Fruit fly (Drosophila melanogaster): ENCODE results near the gene CG9631.
A peak's percentile ranks its signal among the peaks of the same experiment; 100 is the strongest.

Gene CG9631

dm6 chr3R:14226662-14227061 lies at the start of gene CG9631:
TSS of gene CG9631 (minus strand) at chr3R:14226762.
- TF ChIP-seq CG13204 (GFP tag; optimal IDR thresholded peaks at IDR 0.05), result no peak
- TF ChIP-seq EcR (GFP tag; optimal IDR thresholded peaks at IDR 0.05), result no peak
- no peak for TF ChIP-seq CG8301 (tag; optimal IDR thresholded peaks at IDR 0.05)
- TF ChIP-seq fd96Ca (GFP tag; IDR thresholded peaks at IDR 0.05), result no peak
- TF ChIP-seq Pif1B (GFP tag; optimal IDR thresholded peaks at IDR 0.05), result no peak
- TF ChIP-seq CG12605 (GFP tag; IDR thresholded peaks at IDR 0.05), result no peak
- no peak for TF ChIP-seq CG8159 (tag; optimal IDR thresholded peaks at IDR 0.05)
- TF ChIP-seq CG34367 (tag; optimal IDR thresholded peaks at IDR 0.05), result no peak
- no peak for TF ChIP-seq D1 (tag; optimal IDR thresholded peaks at IDR 0.05)

- peak; percentile 66 for TF ChIP-seq CG17806 (tag; optimal IDR thresholded peaks at IDR 0.05)
- TF ChIP-seq CG4496 (GFP tag; IDR thresholded peaks at IDR 0.05), result 0 out of 3 replicates have a peak, but pooled peaks have one; percentile 23
- TF ChIP-seq CG15710 (tag; optimal IDR thresholded peaks at IDR 0.05), result peak; percentile 64
- TF ChIP-seq rn (GFP tag; IDR thresholded peaks at IDR 0.05), result no peak
- TF ChIP-seq CG34367 (tag; optimal IDR thresholded peaks at IDR 0.05), result peak; percentile 52
- no peak for TF ChIP-seq CG10348 (GFP tag; IDR thresholded peaks at IDR 0.05)
- TF ChIP-seq EcR (GFP tag; optimal IDR thresholded peaks at IDR 0.05), result peak; percentile 51
- TF ChIP-seq fd96Ca (GFP tag; IDR thresholded peaks at IDR 0.05), result no peak
- peak; percentile 76 for TF ChIP-seq CG8159 (tag; optimal IDR thresholded peaks at IDR 0.05)
- TF ChIP-seq Pif1B (GFP tag; optimal IDR thresholded peaks at IDR 0.05), result no peak
- TF ChIP-seq Pif1A (GFP tag; optimal IDR thresholded peaks at IDR 0.05), result no peak
- TF ChIP-seq CG13204 (GFP tag; optimal IDR thresholded peaks at IDR 0.05), result peak; percentile 32
Measured at dm6 chr3R:14275519-14276172, 49.1 kb upstream of the CG9631 start.

- no peak for TF ChIP-seq CG8159 (tag; optimal IDR thresholded peaks at IDR 0.05)
- no peak for TF ChIP-seq CG10348 (GFP tag; IDR thresholded peaks at IDR 0.05)
- no peak for TF ChIP-seq gl (tag; optimal IDR thresholded peaks at IDR 0.05)
- no peak for TF ChIP-seq rn (GFP tag; IDR thresholded peaks at IDR 0.05)
- TF ChIP-seq CG17806 (tag; optimal IDR thresholded peaks at IDR 0.05), result no peak
- no peak for TF ChIP-seq CG15710 (tag; optimal IDR thresholded peaks at IDR 0.05)
- no peak for TF ChIP-seq CG12605 (GFP tag; IDR thresholded peaks at IDR 0.05)
- no peak for TF ChIP-seq CG8301 (tag; optimal IDR thresholded peaks at IDR 0.05)
- TF ChIP-seq fd96Ca (GFP tag; IDR thresholded peaks at IDR 0.05), result no peak
- TF ChIP-seq Snoo (tag; optimal IDR thresholded peaks at IDR 0.05), result no peak
- TF ChIP-seq Pif1B (GFP tag; optimal IDR thresholded peaks at IDR 0.05), result no peak
- TF ChIP-seq CG34367 (tag; optimal IDR thresholded peaks at IDR 0.05), result no peak
- no peak for TF ChIP-seq CG14655 (GFP tag; optimal IDR thresholded peaks at IDR 0.05)
- TF ChIP-seq CG4496 (GFP tag; IDR thresholded peaks at IDR 0.05), result no peak
Measured at dm6 chr3R:14262087-14262486, 35.5 kb upstream of the CG9631 start, which contains the start of the genes CG14839 and CG14841. TSS of gene CG14839 (plus strand) at chr3R:14262387. TSS of gene CG14841 (minus strand) at chr3R:14262418.

- TF ChIP-seq rn (GFP tag; IDR thresholded peaks at IDR 0.05) (no peak), D1 (tag; optimal IDR thresholded peaks at IDR 0.05) (no peak), CG8159 (tag; optimal IDR thresholded peaks at IDR 0.05) (no peak)
Measured at dm6 chr3R:14261113-14261512, 34.6 kb upstream of the CG9631 start, which contains the start of gene CG14840. TSS of gene CG14840 (minus strand) at chr3R:14261213.

- TF ChIP-seq CG13204 (GFP tag; optimal IDR thresholded peaks at IDR 0.05), result no peak
- TF ChIP-seq CG14655 (GFP tag; optimal IDR thresholded peaks at IDR 0.05), result no peak
- TF ChIP-seq D1 (tag; optimal IDR thresholded peaks at IDR 0.05), result no peak
- TF ChIP-seq CG10348 (GFP tag; IDR thresholded peaks at IDR 0.05), result no peak
Measured at dm6 chr3R:14259821-14260220, 33.3 kb upstream of the CG9631 start, which contains the start of gene MetRS-m. TSS of gene MetRS-m (minus strand) at chr3R:14259991.

- no peak for TF ChIP-seq CG8301 (tag; optimal IDR thresholded peaks at IDR 0.05)
- TF ChIP-seq CG4496 (GFP tag; IDR thresholded peaks at IDR 0.05), result no peak
- TF ChIP-seq Snoo (tag; optimal IDR thresholded peaks at IDR 0.05), result no peak
- no peak for TF ChIP-seq fd96Ca (GFP tag; IDR thresholded peaks at IDR 0.05)
Measured at dm6 chr3R:14255808-14256207, 29.2 kb upstream of the CG9631 start, which contains the start of gene CG43179. TSS of gene CG43179 (plus strand) at chr3R:14256108.

- TF ChIP-seq rn (GFP tag; IDR thresholded peaks at IDR 0.05), result no peak
- no peak for TF ChIP-seq CG9948 (tag; optimal IDR thresholded peaks at IDR 0.05)
- no peak for TF ChIP-seq Ets98B (GFP tag; IDR thresholded peaks at IDR 0.05)
- no peak for TF ChIP-seq CG34367 (tag; optimal IDR thresholded peaks at IDR 0.05)
- TF ChIP-seq CG8159 (tag; optimal IDR thresholded peaks at IDR 0.05), result no peak
- TF ChIP-seq Snoo (tag; optimal IDR thresholded peaks at IDR 0.05), result no peak
- TF ChIP-seq gl (tag; optimal IDR thresholded peaks at IDR 0.05), result no peak
- no peak for TF ChIP-seq CG12605 (GFP tag; IDR thresholded peaks at IDR 0.05)
- TF ChIP-seq EcR (GFP tag; optimal IDR thresholded peaks at IDR 0.05), result no peak
- TF ChIP-seq D1 (tag; optimal IDR thresholded peaks at IDR 0.05), result no peak
- no peak for TF ChIP-seq CG15710 (tag; optimal IDR thresholded peaks at IDR 0.05)
Measured at dm6 chr3R:14245371-14245770, 18.8 kb upstream of the CG9631 start, which contains the start of gene CG9616. TSS of gene CG9616 (minus strand) at chr3R:14245471.
